Worm (Caenorhabditis elegans) whole organism, L4 larva: ENCODE measurements around the gene clec-22.

ENCODE experiments used
- lin-39 ChIP-seq: fragments of 150-350 bp; optimal IDR thresholded peaks from 2 replicates; lab custom pipeline; 2014; ENCODE audit warnings: missing biosample characterization, missing genetic modification reagents, missing genetic modification characterization
- mep-1 ChIP-seq: fragments of 150-350 bp; sonication (generic microtip); optimal IDR thresholded peaks from 3 replicates; lab custom pipeline; 2014; ENCODE audit warnings: missing biosample characterization, missing genetic modification characterization
- pqm-1 ChIP-seq: sonication (generic microtip); optimal IDR thresholded peaks from 2 replicates; lab custom pipeline; 2017; ENCODE audit warnings: missing biosample characterization, missing genetic modification characterization
- skn-1 ChIP-seq: fragments of 150-350 bp; optimal IDR thresholded peaks from 2 replicates; lab custom pipeline; 2014; ENCODE audit warnings: missing biosample characterization, missing genetic modification characterization
- spr-3 ChIP-seq: fragments of 200-800 bp; sonication (Bioruptor generic); optimal IDR thresholded peaks from 2 replicates; lab custom pipeline; 2018; ENCODE audit warnings: mild to moderate bottlenecking, missing genetic modification characterization, missing compliant biosample characterization

- no peak for TF ChIP-seq skn-1 (tag; lab: Kevin White, UChicago)
- no peak for TF ChIP-seq pqm-1 (tag; lab: Kevin White, UChicago)
- TF ChIP-seq lin-39 (tag; lab: Kevin White, UChicago): no peak
- TF ChIP-seq mep-1 (tag; lab: Kevin White, UChicago): no peak
- no peak for TF ChIP-seq spr-3
Measured at ce11 chrV:16812371-16812770, 45.9 kb upstream of the clec-22 start.
